Fruit fly (Drosophila melanogaster) whole organism, embryonic: ENCODE data around the gene Uba2.

Source experiments
- C15 ChIP-seq: fragments of 200-800 bp; sonication (Bioruptor generic); IDR thresholded peaks from 3 replicates; pipeline ENCODE4 v1.3.6; 2022; ENCODE audit warnings: missing biosample characterization, missing genetic modification characterization
- CG11093 ChIP-seq: fragments of 200-800 bp; sonication (Bioruptor generic); IDR thresholded peaks from 3 replicates; pipeline ENCODE4 v1.3.6; 2022; ENCODE audit warnings: missing biosample characterization, missing genetic modification characterization
- CG11504 ChIP-seq: fragments of 200-800 bp; sonication (Bioruptor generic); optimal IDR thresholded peaks from 3 replicates; lab custom pipeline; 2019; ENCODE audit warnings: missing biosample characterization, mild to moderate bottlenecking, missing genetic modification characterization, moderate library complexity
- CG11696 ChIP-seq: fragments of 200-800 bp; sonication (Bioruptor generic); IDR thresholded peaks from 2 replicates; pipeline ENCODE4 v1.3.6; 2022; ENCODE audit warnings: missing biosample characterization, missing genetic modification characterization
- CG12299 ChIP-seq: fragments of 200-800 bp; sonication (Bioruptor generic); optimal IDR thresholded peaks from 2 replicates; lab custom pipeline; 2018; ENCODE audit warnings: missing biosample characterization, mild to moderate bottlenecking, missing genetic modification characterization
- CG12659 ChIP-seq: fragments of 200-800 bp; sonication (Bioruptor generic); optimal IDR thresholded peaks from 3 replicates; lab custom pipeline; 2017; ENCODE audit warnings: mild to moderate bottlenecking, missing biosample characterization, missing genetic modification reagents, missing genetic modification characterization
- CG16779 ChIP-seq: fragments of 200-800 bp; sonication (Bioruptor generic); IDR thresholded peaks from 2 replicates; pipeline ENCODE4 v1.3.6; 2022; ENCODE audit warnings: missing biosample characterization, missing genetic modification characterization
- CG17328 ChIP-seq: fragments of 200-800 bp; sonication (Bioruptor generic); IDR thresholded peaks from 2 replicates; pipeline ENCODE4 v1.3.6; 2022; ENCODE audit warnings: missing biosample characterization, missing genetic modification characterization
- CG30431 ChIP-seq: fragments of 200-800 bp; sonication (Bioruptor generic); optimal IDR thresholded peaks from 2 replicates; lab custom pipeline; 2017; ENCODE audit warnings: missing biosample characterization, missing genetic modification characterization
- CG31441 ChIP-seq: fragments of 200-800 bp; sonication (Bioruptor generic); IDR thresholded peaks from 2 replicates; pipeline ENCODE4 v1.3.6; 2022; ENCODE audit warnings: missing biosample characterization, missing genetic modification characterization
- CG4328 ChIP-seq: fragments of 200-800 bp; sonication (Bioruptor generic); optimal IDR thresholded peaks from 3 replicates; lab custom pipeline; 2017; ENCODE audit warnings: missing biosample characterization, missing genetic modification reagents, missing genetic modification characterization
- CG4854 ChIP-seq: fragments of 200-800 bp; sonication (Bioruptor generic); optimal IDR thresholded peaks from 2 replicates; lab custom pipeline; 2016; ENCODE audit warnings: missing biosample characterization, missing genetic modification characterization, inconsistent platforms
- CG7372 ChIP-seq: fragments of 200-800 bp; sonication (Bioruptor generic); IDR thresholded peaks from 2 replicates; pipeline ENCODE4 v1.3.6; 2022; ENCODE audit warnings: missing biosample characterization, missing genetic modification characterization
- CG9817 ChIP-seq: fragments of 200-800 bp; sonication (Bioruptor generic); optimal IDR thresholded peaks from 2 replicates; lab custom pipeline; 2018; ENCODE audit warnings: missing biosample characterization, mild to moderate bottlenecking, missing genetic modification characterization, moderate library complexity
- CG9932 ChIP-seq: fragments of 200-800 bp; sonication (Bioruptor generic); IDR thresholded peaks from 2 replicates; pipeline ENCODE4 v1.3.6; 2022; ENCODE audit warnings: missing biosample characterization, missing genetic modification characterization
- Dfd ChIP-seq, 2 experiments: fragments of >200 bp; optimal IDR thresholded peaks; 2 replicates each; lab custom pipeline; 2017; ENCODE audit warnings: missing biosample characterization in 2 of 2, missing genetic modification characterization in 2 of 2
- Fer3 ChIP-seq: fragments of 200-800 bp; sonication (Bioruptor generic); optimal IDR thresholded peaks from 2 replicates; lab custom pipeline; 2018; ENCODE audit warnings: missing biosample characterization, mild to moderate bottlenecking, missing genetic modification characterization, moderate library complexity
- H15 ChIP-seq: fragments of 200-800 bp; sonication (Bioruptor generic); IDR thresholded peaks from 3 replicates; pipeline ENCODE4 v1.3.6; 2022; ENCODE audit warnings: missing biosample characterization, missing genetic modification characterization
- Hr78 ChIP-seq, 2 experiments: fragments of 200-800 bp in 1 of 2; fragments of >200 bp in 1 of 2; sonication (Bioruptor generic) in 1 of 2; optimal IDR thresholded peaks; 2 replicates each; lab custom pipeline; 2017 to 2019; ENCODE audit warnings: missing biosample characterization in 2 of 2, missing genetic modification characterization in 2 of 2, mild to moderate bottlenecking in 1 of 2, moderate library complexity in 1 of 2
- MESR4 ChIP-seq: fragments of 200-800 bp; sonication (Bioruptor generic); optimal IDR thresholded peaks from 2 replicates; lab custom pipeline; 2018; ENCODE audit warnings: missing biosample characterization, mild to moderate bottlenecking, missing genetic modification characterization, moderate library complexity
- MTF-1 ChIP-seq: fragments of 200-800 bp; sonication (Bioruptor generic); optimal IDR thresholded peaks from 2 replicates; lab custom pipeline; 2018; ENCODE audit warnings: missing biosample characterization, mild to moderate bottlenecking, missing genetic modification characterization, borderline replicate concordance
- Rx ChIP-seq: fragments of 200-800 bp; sonication (Bioruptor generic); IDR thresholded peaks from 2 replicates; pipeline ENCODE4 v1.3.6; 2022; ENCODE audit warnings: missing biosample characterization, missing genetic modification characterization
- Taf1 ChIP-seq: fragments of 200-800 bp; sonication (Bioruptor generic); IDR thresholded peaks from 2 replicates; pipeline ENCODE4 v1.3.6; 2022; ENCODE audit warnings: missing biosample characterization, missing genetic modification characterization
- Usf ChIP-seq: fragments of 200-800 bp; sonication (Bioruptor generic); optimal IDR thresholded peaks from 2 replicates; lab custom pipeline; 2017; ENCODE audit warnings: missing genotype, missing biosample characterization, missing genetic modification characterization
- ap ChIP-seq: fragments of 200-800 bp; sonication (Bioruptor generic); IDR thresholded peaks from 2 replicates; pipeline ENCODE4 v1.3.6; 2022; ENCODE audit warnings: missing biosample characterization, missing genetic modification characterization
- ara ChIP-seq: fragments of 200-800 bp; sonication (Bioruptor generic); IDR thresholded peaks from 2 replicates; pipeline ENCODE4 v1.3.6; 2022; ENCODE audit warnings: missing biosample characterization, missing genetic modification characterization
- bbx ChIP-seq: fragments of 200-800 bp; sonication (Bioruptor generic); IDR thresholded peaks from 2 replicates; pipeline ENCODE4 v1.3.6; 2022; ENCODE audit warnings: missing biosample characterization, missing genetic modification characterization; ENCODE audit not compliant: partially characterized antibody
- br ChIP-seq: fragments of >200 bp; optimal IDR thresholded peaks from 2 replicates; lab custom pipeline; 2017
- caup ChIP-seq: fragments of 200-800 bp; sonication (Bioruptor generic); optimal IDR thresholded peaks from 3 replicates; lab custom pipeline; 2017; ENCODE audit warnings: missing biosample characterization, mild to moderate bottlenecking, missing genetic modification characterization, moderate library complexity; ENCODE audit not compliant: severe bottlenecking
- crp ChIP-seq, 2 experiments: fragments of 200-800 bp; sonication (Bioruptor generic); optimal IDR thresholded peaks; 2 replicates in 1 of 2; 3 replicates in 1 of 2; lab custom pipeline; 2017; ENCODE audit warnings: missing biosample characterization in 2 of 2, missing genetic modification characterization in 2 of 2, mild to moderate bottlenecking in 1 of 2, moderate library complexity in 1 of 2
- dmrt11E ChIP-seq: fragments of 200-800 bp; sonication (Bioruptor generic); optimal IDR thresholded peaks from 3 replicates; lab custom pipeline; 2018; ENCODE audit warnings: missing biosample characterization, mild to moderate bottlenecking, missing genetic modification characterization, moderate library complexity
- dmrt99B ChIP-seq: fragments of 200-800 bp; sonication (Bioruptor generic); optimal IDR thresholded peaks from 2 replicates; lab custom pipeline; 2018; ENCODE audit warnings: missing biosample characterization, mild to moderate bottlenecking, missing genetic modification characterization, moderate library complexity
- emc ChIP-seq: fragments of 200-800 bp; sonication (Bioruptor generic); optimal IDR thresholded peaks from 2 replicates; lab custom pipeline; 2016; ENCODE audit warnings: missing biosample characterization, missing genetic modification characterization
- eve ChIP-seq, 2 experiments: fragments of >200 bp; optimal IDR thresholded peaks; 2 replicates each; lab custom pipeline; 2017; ENCODE audit warnings: missing biosample characterization in 2 of 2, missing genetic modification characterization in 2 of 2
- gce ChIP-seq: fragments of 200-800 bp; sonication (Bioruptor generic); IDR thresholded peaks from 3 replicates; pipeline ENCODE4 v1.3.6; 2022; ENCODE audit warnings: missing biosample characterization, missing genetic modification characterization
- ham ChIP-seq: fragments of 200-800 bp; sonication (Bioruptor generic); IDR thresholded peaks from 2 replicates; pipeline ENCODE4 v1.3.6; 2022; ENCODE audit warnings: missing biosample characterization, missing genetic modification characterization
- hkb ChIP-seq, 2 experiments: fragments of 200-800 bp in 1 of 2; fragments of >200 bp in 1 of 2; sonication (Bioruptor generic) in 1 of 2; IDR thresholded peaks in 1 of 2; optimal IDR thresholded peaks in 1 of 2; 2 replicates each; pipeline versions ENCODE4 v1.3.6 to Lab custom; 2017 to 2022; ENCODE audit warnings: missing biosample characterization in 1 of 2, missing genetic modification characterization in 1 of 2
- jumu ChIP-seq: fragments of 200-800 bp; sonication (Bioruptor generic); optimal IDR thresholded peaks from 3 replicates; lab custom pipeline; 2016; ENCODE audit warnings: missing biosample characterization, missing genetic modification characterization
- nerfin-2 ChIP-seq: fragments of 200-800 bp; sonication (Bioruptor generic); IDR thresholded peaks from 2 replicates; pipeline ENCODE4 v1.3.6; 2022; ENCODE audit warnings: missing biosample characterization, missing genetic modification characterization; ENCODE audit not compliant: partially characterized antibody
- oc ChIP-seq: fragments of 200-800 bp; sonication (Bioruptor generic); optimal IDR thresholded peaks from 2 replicates; lab custom pipeline; 2018; ENCODE audit warnings: missing biosample characterization, mild to moderate bottlenecking, missing genetic modification characterization, moderate library complexity
- odd ChIP-seq: fragments of 200-800 bp; sonication (Bioruptor generic); optimal IDR thresholded peaks from 2 replicates; lab custom pipeline; 2017; ENCODE audit warnings: missing biosample characterization, mild to moderate bottlenecking, missing genetic modification characterization
- org-1 ChIP-seq: fragments of 200-800 bp; sonication (Bioruptor generic); optimal IDR thresholded peaks from 2 replicates; lab custom pipeline; 2017; ENCODE audit warnings: missing biosample characterization, missing genetic modification characterization
- p53 ChIP-seq: fragments of 200-800 bp; sonication (Bioruptor generic); optimal IDR thresholded peaks from 2 replicates; lab custom pipeline; 2016; ENCODE audit warnings: missing biosample characterization, missing genetic modification characterization
- pho ChIP-seq: fragments of 200-800 bp; sonication (Bioruptor generic); optimal IDR thresholded peaks from 2 replicates; lab custom pipeline; 2016; ENCODE audit warnings: missing biosample characterization, missing genetic modification characterization
- pnt ChIP-seq: fragments of 200-800 bp; sonication (Bioruptor generic); optimal IDR thresholded peaks from 3 replicates; lab custom pipeline; 2016; ENCODE audit warnings: missing biosample characterization, missing genetic modification characterization
- pum ChIP-seq: fragments of 200-800 bp; sonication (Bioruptor generic); optimal IDR thresholded peaks from 2 replicates; lab custom pipeline; 2016; ENCODE audit warnings: missing biosample characterization, missing genetic modification characterization
- pzg ChIP-seq: fragments of 200-800 bp; sonication (Bioruptor generic); optimal IDR thresholded peaks from 3 replicates; lab custom pipeline; 2018; ENCODE audit warnings: missing biosample characterization, mild to moderate bottlenecking, missing genetic modification characterization, moderate library complexity
- seq ChIP-seq: fragments of 200-800 bp; sonication (Bioruptor generic); IDR thresholded peaks from 2 replicates; pipeline ENCODE4 v1.3.6; 2022; ENCODE audit warnings: missing biosample characterization, missing genetic modification characterization
- ttk ChIP-seq: fragments of 200-800 bp; sonication (Bioruptor generic); IDR thresholded peaks from 2 replicates; pipeline ENCODE4 v2.1.2; 2022; ENCODE audit warnings: missing biosample characterization, missing genetic modification characterization

Gene Uba2

DNA sequence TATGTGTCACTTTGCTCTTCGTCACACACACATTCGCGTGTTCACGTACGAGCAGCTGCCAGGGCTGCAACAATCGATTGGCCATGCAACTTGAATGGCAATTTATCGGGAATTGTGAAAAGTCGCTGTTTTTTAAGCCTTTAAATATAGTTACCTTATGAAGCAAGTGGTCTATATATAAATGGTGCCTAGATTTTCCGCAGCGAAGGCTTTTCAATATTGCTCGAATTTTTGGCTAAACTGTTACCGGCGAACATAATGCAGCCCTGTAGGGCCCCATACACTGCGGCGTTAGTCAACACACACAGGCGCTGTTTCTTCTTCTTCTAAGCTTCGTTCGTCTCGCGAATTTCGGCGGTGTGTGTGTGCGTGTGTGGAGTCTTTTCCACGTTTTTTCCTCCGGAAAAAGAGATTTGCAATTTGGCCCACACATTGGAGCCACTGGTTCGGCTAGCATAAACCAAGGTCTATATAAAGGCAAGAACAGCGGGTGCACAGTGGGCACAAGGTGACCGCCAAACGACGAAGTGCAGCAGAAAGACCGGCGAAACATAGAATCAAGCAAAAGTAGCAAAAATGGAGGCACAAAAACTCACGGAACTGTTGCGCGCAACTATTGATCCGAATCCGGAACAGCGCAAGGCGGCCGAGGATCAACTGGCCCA lies 11.6 kb downstream of the Uba2 start, which contains the start of the genes Arp3 and msk (continued):
- TF ChIP-seq CG11093 (GFP tag; lab: Robert Waterston, UW) (peak; percentile 73), pum (GFP tag; lab: Kevin White, UChicago) (peak; percentile 91), Rx (GFP tag; lab: Robert Waterston, UW) (peak; percentile 69), seq (GFP tag; lab: Robert Waterston, UW) (no peak), Hr78 (GFP tag; optimal IDR thresholded peaks at IDR 0.05; lab: Kevin White, UChicago) (no peak), CG30431 (GFP tag; lab: Kevin White, UChicago) (peak; percentile 38), MTF-1 (GFP tag; lab: Kevin White, UChicago) (peak; percentile 7), gce (GFP tag; lab: Robert Waterston, UW) (0 out of 3 replicates have a peak, but pooled peaks have one; percentile 17), CG31441 (GFP tag; lab: Robert Waterston, UW) (peak; percentile 64), pnt (GFP tag; lab: Kevin White, UChicago) (peak; percentile 84), nerfin-2 (GFP tag; lab: Robert Waterston, UW) (no peak), crp (GFP tag; optimal IDR thresholded peaks at IDR 0.05; lab: Kevin White, UChicago) (peak in 1 of 2 experiments; percentile 74), odd (GFP tag; lab: Kevin White, UChicago) (no peak), CG4328 (GFP tag; lab: Kevin White, UChicago) (peak; percentile 83), CG11504 (tag; lab: Kevin White, UChicago) (no peak), hkb (optimal IDR thresholded peaks at IDR 0.05; lab: Kevin White, UChicago) (peak; percentile 89), hkb (GFP tag; IDR thresholded peaks at IDR 0.05; lab: Robert Waterston, UW) (peak; percentile 60; the same call in 1 of the 2 replicates), br (lab: Kevin White, UChicago) (no peak), pzg (GFP tag; lab: Kevin White, UChicago) (peak; percentile 96), H15 (GFP tag; lab: Robert Waterston, UW) (peak; percentile 74; the same call in 2 of the 3 replicates), CG11696 (no peak), ham (no peak), CG17328 (GFP tag; lab: Robert Waterston, UW) (peak; percentile 47), Dfd (GFP tag; optimal IDR thresholded peaks at IDR 0.05; lab: Kevin White, UChicago) (no peak), CG4854 (peak; percentile 75), Fer3 (tag; lab: Kevin White, UChicago) (peak; percentile 74), Usf (peak; percentile 66), C15 (GFP tag; lab: Robert Waterston, UW) (no peak), jumu (peak; percentile 95), CG9932 (peak; percentile 89), MESR4 (peak; percentile 69), dmrt99B (tag; lab: Kevin White, UChicago) (no peak), Taf1 (no peak), org-1 (GFP tag; lab: Kevin White, UChicago) (peak; percentile 71), oc (no peak), eve (GFP tag; optimal IDR thresholded peaks at IDR 0.05; lab: Kevin White, UChicago) (peak in 1 of 2 experiments; percentile 68), CG12659 (GFP tag; lab: Kevin White, UChicago) (peak; percentile 93), emc (GFP tag; lab: Kevin White, UChicago) (peak; percentile 83), pho (peak; percentile 92), ap (GFP tag; lab: Robert Waterston, UW) (peak; percentile 11; the same call in 1 of the 2 replicates), p53 (peak; percentile 91), dmrt11E (tag; lab: Kevin White, UChicago) (peak; percentile 63), CG16779 (no peak), CG9817 (tag; lab: Kevin White, UChicago) (peak; percentile 86), caup (GFP tag; lab: Kevin White, UChicago) (peak; percentile 80), bbx (no peak), CG7372 (GFP tag; lab: Robert Waterston, UW) (peak; percentile 52), CG12299 (tag; lab: Kevin White, UChicago) (peak; percentile 44), ttk (GFP tag; lab: Robert Waterston, UW) (peak; percentile 45; the same call in 1 of the 2 replicates), ara (GFP tag; lab: Robert Waterston, UW) (peak; percentile 66)
